Fruit fly (Drosophila melanogaster): ENCODE results near the gene CG42523.

The CG42523 gene

DNA sequence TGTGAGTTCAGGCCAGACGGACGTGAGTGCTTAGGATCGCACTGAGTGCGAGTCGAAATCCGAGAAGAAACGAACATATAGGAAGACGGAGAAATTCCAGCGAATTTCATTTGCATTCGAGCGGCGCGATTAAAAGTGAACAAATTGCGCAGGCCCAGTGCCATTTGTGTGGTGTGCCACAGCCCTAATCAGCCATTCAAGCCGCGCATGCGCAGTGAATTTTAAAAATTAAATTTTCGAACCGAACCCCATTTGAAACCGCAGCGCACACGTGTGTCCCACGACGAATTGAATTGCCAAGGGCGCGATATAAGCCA, 50.3 kb downstream of the CG42523 start (continued):
- TF ChIP-seq CG10543 (GFP tag; optimal IDR thresholded peaks at IDR 0.05), result no peak
- no peak for TF ChIP-seq CG15514 (GFP tag; optimal IDR thresholded peaks at IDR 0.05)
- peak; percentile 9 for TF ChIP-seq CG1233 (GFP tag; optimal IDR thresholded peaks at IDR 0.05)
- peak; percentile 38 for TF ChIP-seq ewg (GFP tag; optimal IDR thresholded peaks at IDR 0.05)
- TF ChIP-seq da (GFP tag; optimal IDR thresholded peaks at IDR 0.05), result peak; percentile 22
- TF ChIP-seq vvl (GFP tag; IDR thresholded peaks at IDR 0.05), result peak; percentile 74

Measured in whole organism, embryonic.